Worm (Caenorhabditis elegans) whole organism, late embryonic: ENCODE data around the gene srz-12.

ENCODE experiments used
- elt-4 ChIP-seq: sonication (generic microtip); optimal IDR thresholded peaks from 2 replicates; lab custom pipeline; 2016; ENCODE audit warnings: missing genetic modification characterization, missing compliant biosample characterization
- ets-4 ChIP-seq: sonication (generic microtip); optimal IDR thresholded peaks from 2 replicates; lab custom pipeline; 2016; ENCODE audit warnings: missing genetic modification characterization, missing compliant biosample characterization
- pat-9 ChIP-seq: fragments of 200-800 bp; sonication (Bioruptor generic); optimal IDR thresholded peaks from 2 replicates; lab custom pipeline; 2018; ENCODE audit warnings: mild to moderate bottlenecking, missing genetic modification characterization, moderate library complexity, missing compliant biosample characterization
- pha-4 ChIP-seq: fragments of 150-350 bp; optimal IDR thresholded peaks from 2 replicates; lab custom pipeline; 2018; ENCODE audit warnings: missing biosample characterization, missing genetic modification reagents, missing genetic modification characterization

DNA sequence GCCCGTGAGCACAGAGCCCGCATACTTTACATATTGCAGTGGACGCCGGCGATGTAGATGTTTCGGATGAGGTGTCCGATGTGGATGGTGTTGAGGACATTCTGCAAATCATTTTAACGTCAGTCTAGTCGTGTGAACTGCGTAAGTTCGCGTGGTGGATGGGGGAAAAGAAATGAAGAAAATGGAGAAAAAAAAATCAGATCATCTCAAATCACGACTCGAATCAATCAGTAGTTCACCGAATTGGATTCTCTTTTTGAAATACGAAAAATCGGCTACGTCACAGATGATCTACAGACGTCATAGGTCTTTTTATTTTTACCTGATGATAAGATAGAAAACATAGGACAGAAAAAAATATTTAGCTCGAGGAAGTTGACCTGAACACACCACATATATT lies 13.8 kb upstream of the srz-12 start, which contains the start of gene nhr-102:
- TF ChIP-seq pha-4 (tag; lab: Kevin White, UChicago), result no peak
- TF ChIP-seq elt-4 (tag; lab: Kevin White, UChicago), result no peak
- TF ChIP-seq pat-9, result no peak
- TF ChIP-seq ets-4 (tag; lab: Kevin White, UChicago), result no peak
